Fruit fly (Drosophila melanogaster) whole organism, embryonic: Measurements from ENCODE around the gene Grip84.

Experiments used
- Antp ChIP-seq: fragments of 200-800 bp; sonication (Bioruptor generic); optimal IDR thresholded peaks from 3 replicates; lab custom pipeline; 2016; ENCODE audit warnings: missing biosample characterization, missing genetic modification characterization
- Bgb ChIP-seq: fragments of 200-800 bp; sonication (Bioruptor generic); IDR thresholded peaks from 2 replicates; pipeline ENCODE4 v1.3.6; 2022; ENCODE audit warnings: missing biosample characterization, missing genetic modification characterization; ENCODE audit not compliant: partially characterized antibody
- Blimp-1 ChIP-seq: fragments of 200-800 bp; sonication (Bioruptor generic); optimal IDR thresholded peaks from 3 replicates; lab custom pipeline; 2018; ENCODE audit warnings: missing biosample characterization, missing genetic modification characterization, mild to moderate bottlenecking, moderate library complexity, missing genetic modification reagents
- Bteb2 ChIP-seq: fragments of 200-800 bp; sonication (Bioruptor generic); optimal IDR thresholded peaks from 2 replicates; lab custom pipeline; 2016; ENCODE audit warnings: missing biosample characterization, missing genetic modification characterization
- CG10979 ChIP-seq: fragments of 200-800 bp; sonication (Bioruptor generic); optimal IDR thresholded peaks from 2 replicates; lab custom pipeline; 2018; ENCODE audit warnings: missing biosample characterization, mild to moderate bottlenecking, missing genetic modification characterization, moderate library complexity
- CG13123 ChIP-seq: fragments of 200-800 bp; sonication (Bioruptor generic); optimal IDR thresholded peaks from 2 replicates; lab custom pipeline; 2016; ENCODE audit warnings: missing biosample characterization, missing genetic modification characterization
- CG13287 ChIP-seq: fragments of 200-800 bp; sonication (Bioruptor generic); IDR thresholded peaks from 2 replicates; pipeline ENCODE4 v1.3.6; 2022; ENCODE audit warnings: missing biosample characterization, missing genetic modification characterization; ENCODE audit not compliant: partially characterized antibody
- CG13424 ChIP-seq: fragments of 200-800 bp; sonication (Bioruptor generic); optimal IDR thresholded peaks from 2 replicates; lab custom pipeline; 2019; ENCODE audit warnings: missing biosample characterization, mild to moderate bottlenecking, missing genetic modification characterization, moderate library complexity
- CG14050 ChIP-seq: fragments of 200-800 bp; sonication (Bioruptor generic); IDR thresholded peaks from 3 replicates; pipeline ENCODE4 v1.3.6; 2022; ENCODE audit warnings: missing biosample characterization, missing genetic modification characterization
- CG14860 ChIP-seq: fragments of 200-800 bp; sonication (Bioruptor generic); IDR thresholded peaks from 3 replicates; pipeline ENCODE4 v1.3.6; 2022; ENCODE audit warnings: missing biosample characterization, missing genetic modification characterization; ENCODE audit not compliant: partially characterized antibody
- CG15073 ChIP-seq: fragments of 200-800 bp; sonication (Bioruptor generic); optimal IDR thresholded peaks from 2 replicates; lab custom pipeline; 2016; ENCODE audit warnings: missing biosample characterization, missing genetic modification characterization
- CG16813 ChIP-seq: fragments of 200-800 bp; sonication (Bioruptor generic); IDR thresholded peaks from 3 replicates; pipeline ENCODE4 v1.3.6; 2022; ENCODE audit warnings: missing biosample characterization, missing genetic modification characterization; ENCODE audit not compliant: partially characterized antibody
- CG17186 ChIP-seq: fragments of 200-800 bp; sonication (Bioruptor generic); optimal IDR thresholded peaks from 3 replicates; lab custom pipeline; 2017; ENCODE audit warnings: missing biosample characterization, missing genetic modification reagents, missing genetic modification characterization
- CG31388 ChIP-seq: fragments of 200-800 bp; sonication (Bioruptor generic); optimal IDR thresholded peaks from 2 replicates; lab custom pipeline; 2016; ENCODE audit warnings: missing biosample characterization, missing genetic modification characterization
- CG32532 ChIP-seq: fragments of 200-800 bp; sonication (Bioruptor generic); IDR thresholded peaks from 2 replicates; pipeline ENCODE4 v1.3.6; 2022; ENCODE audit warnings: missing biosample characterization, missing genetic modification characterization
- CG3281 ChIP-seq: fragments of 200-800 bp; sonication (Bioruptor generic); optimal IDR thresholded peaks from 3 replicates; lab custom pipeline; 2017; ENCODE audit warnings: missing biosample characterization, mild to moderate bottlenecking, missing genetic modification characterization
- CG3407 ChIP-seq: fragments of 200-800 bp; sonication (Bioruptor generic); optimal IDR thresholded peaks from 2 replicates; lab custom pipeline; 2018; ENCODE audit warnings: missing biosample characterization, mild to moderate bottlenecking, missing genetic modification characterization
- CG3838 ChIP-seq: fragments of 200-800 bp; sonication (Bioruptor generic); optimal IDR thresholded peaks from 3 replicates; lab custom pipeline; 2016; ENCODE audit warnings: missing biosample characterization, missing genetic modification characterization
- CG6791 ChIP-seq: fragments of 200-800 bp; sonication (Bioruptor generic); IDR thresholded peaks from 3 replicates; pipeline ENCODE4 v1.3.6; 2022; ENCODE audit warnings: missing biosample characterization, missing genetic modification characterization; ENCODE audit not compliant: partially characterized antibody
- CG8924 ChIP-seq: fragments of 200-800 bp; optimal IDR thresholded peaks from 3 replicates; lab custom pipeline; 2019; ENCODE audit warnings: missing biosample characterization, mild to moderate bottlenecking, missing genetic modification characterization, moderate library complexity
- CG9215 ChIP-seq: fragments of 200-800 bp; sonication (Bioruptor generic); IDR thresholded peaks from 2 replicates; pipeline ENCODE4 v1.3.6; 2022; ENCODE audit warnings: missing biosample characterization, missing genetic modification characterization
- CTCF ChIP-seq: fragments of 200-800 bp; sonication (Bioruptor generic); optimal IDR thresholded peaks from 2 replicates; lab custom pipeline; 2017; ENCODE audit warnings: missing biosample characterization, mild to moderate bottlenecking, missing genetic modification characterization, moderate library complexity
- CoRest ChIP-seq: fragments of 200-800 bp; sonication (Bioruptor generic); optimal IDR thresholded peaks from 3 replicates; lab custom pipeline; 2018; ENCODE audit warnings: missing biosample characterization, mild to moderate bottlenecking, missing genetic modification characterization, moderate library complexity
- Dbx ChIP-seq: fragments of 200-800 bp; sonication (Bioruptor generic); IDR thresholded peaks from 3 replicates; pipeline ENCODE4 v1.3.6; 2022; ENCODE audit warnings: missing biosample characterization, missing genetic modification characterization
- HLH3B ChIP-seq: fragments of 200-800 bp; sonication (Bioruptor generic); IDR thresholded peaks from 2 replicates; pipeline ENCODE4 v1.3.6; 2022; ENCODE audit warnings: missing biosample characterization, missing genetic modification characterization
- HLH4C ChIP-seq: fragments of 200-800 bp; sonication (Bioruptor generic); IDR thresholded peaks from 3 replicates; pipeline ENCODE4 v1.3.6; 2022; ENCODE audit warnings: missing biosample characterization, missing genetic modification characterization; ENCODE audit not compliant: partially characterized antibody
- MBD-R2 ChIP-seq: fragments of 200-800 bp; sonication (Bioruptor generic); IDR thresholded peaks from 2 replicates; pipeline ENCODE4 v1.3.6; 2022; ENCODE audit warnings: missing biosample characterization, missing genetic modification characterization
- Myb ChIP-seq: fragments of 200-800 bp; sonication (Bioruptor generic); optimal IDR thresholded peaks from 2 replicates; lab custom pipeline; 2016; ENCODE audit warnings: missing biosample characterization, missing genetic modification characterization
- NC2β ChIP-seq: fragments of 200-800 bp; sonication (Bioruptor generic); optimal IDR thresholded peaks from 2 replicates; lab custom pipeline; 2016; ENCODE audit warnings: missing biosample characterization, missing genetic modification characterization
- Scr ChIP-seq: fragments of 200-800 bp; sonication (Bioruptor generic); IDR thresholded peaks from 2 replicates; pipeline ENCODE4 v1.3.6; 2022; ENCODE audit warnings: missing biosample characterization, missing genetic modification characterization; ENCODE audit not compliant: partially characterized antibody
- ato ChIP-seq: fragments of 200-800 bp; sonication (Bioruptor generic); IDR thresholded peaks from 2 replicates; pipeline ENCODE4 v1.3.6; 2022; ENCODE audit warnings: missing biosample characterization, missing genetic modification characterization; ENCODE audit not compliant: partially characterized antibody
- crp ChIP-seq, 2 experiments: fragments of 200-800 bp; sonication (Bioruptor generic); optimal IDR thresholded peaks; 2 replicates in 1 of 2; 3 replicates in 1 of 2; lab custom pipeline; 2017; ENCODE audit warnings: missing biosample characterization in 2 of 2, missing genetic modification characterization in 2 of 2, mild to moderate bottlenecking in 1 of 2, moderate library complexity in 1 of 2
- fd102C ChIP-seq: fragments of 200-800 bp; sonication (Bioruptor generic); optimal IDR thresholded peaks from 2 replicates; lab custom pipeline; 2018; ENCODE audit warnings: missing biosample characterization, mild to moderate bottlenecking, missing genetic modification characterization, moderate library complexity
- gsb ChIP-seq: fragments of 200-800 bp; sonication (Bioruptor generic); IDR thresholded peaks from 2 replicates; pipeline ENCODE4 v1.3.6; 2022; ENCODE audit warnings: missing biosample characterization, missing genetic modification characterization
- hb ChIP-seq: fragments of 200-800 bp; sonication (Bioruptor generic); IDR thresholded peaks from 3 replicates; pipeline ENCODE4 v1.3.6; 2022; ENCODE audit warnings: missing biosample characterization, missing genetic modification characterization; ENCODE audit not compliant: partially characterized antibody
- hkb ChIP-seq, 2 experiments: fragments of 200-800 bp in 1 of 2; fragments of >200 bp in 1 of 2; sonication (Bioruptor generic) in 1 of 2; IDR thresholded peaks in 1 of 2; optimal IDR thresholded peaks in 1 of 2; 2 replicates each; pipeline versions ENCODE4 v1.3.6 to Lab custom; 2017 to 2022; ENCODE audit warnings: missing biosample characterization in 1 of 2, missing genetic modification characterization in 1 of 2
- knrl ChIP-seq: fragments of 200-800 bp; sonication (Bioruptor generic); IDR thresholded peaks from 3 replicates; pipeline ENCODE4 v1.3.6; 2022; ENCODE audit warnings: missing biosample characterization, missing genetic modification characterization; ENCODE audit not compliant: partially characterized antibody
- lbe ChIP-seq: fragments of 200-800 bp; sonication (Bioruptor generic); optimal IDR thresholded peaks from 2 replicates; lab custom pipeline; 2016; ENCODE audit warnings: missing biosample characterization, mild to moderate bottlenecking, missing genetic modification characterization
- lmd ChIP-seq: fragments of 200-800 bp; sonication (Bioruptor generic); IDR thresholded peaks from 2 replicates; pipeline ENCODE4 v1.3.6; 2022; ENCODE audit warnings: missing biosample characterization, missing genetic modification characterization
- mirr ChIP-seq: fragments of 200-800 bp; sonication (Bioruptor generic); optimal IDR thresholded peaks from 3 replicates; lab custom pipeline; 2018; ENCODE audit warnings: missing biosample characterization, mild to moderate bottlenecking, missing genetic modification characterization
- mld ChIP-seq: fragments of 200-800 bp; sonication (Bioruptor generic); IDR thresholded peaks from 3 replicates; pipeline ENCODE4 v1.3.6; 2022; ENCODE audit warnings: missing biosample characterization, missing genetic modification characterization; ENCODE audit not compliant: partially characterized antibody
- otp ChIP-seq: fragments of 200-800 bp; sonication (Bioruptor generic); IDR thresholded peaks from 3 replicates; pipeline ENCODE4, ENCODE4 v1.3.6; 2022; ENCODE audit warnings: missing biosample characterization, missing genetic modification characterization
- pan ChIP-seq, 4 experiments: fragments of >200 bp in 3 of 4; fragments of 200-800 bp in 1 of 4; sonication (Bioruptor generic) in 1 of 4; optimal IDR thresholded peaks in 3 of 4; IDR thresholded peaks in 1 of 4; 2 replicates each; pipeline versions ENCODE4 v1.3.6 to Lab custom; 2017 to 2022; ENCODE audit warnings: missing biosample characterization in 2 of 4, missing genetic modification characterization in 2 of 4, mixed read lengths in 1 of 4
- pita ChIP-seq: fragments of 200-800 bp; sonication (Bioruptor generic); optimal IDR thresholded peaks from 2 replicates; lab custom pipeline; 2017; ENCODE audit warnings: missing biosample characterization, mild to moderate bottlenecking, missing genetic modification characterization
- pzg ChIP-seq: fragments of 200-800 bp; sonication (Bioruptor generic); optimal IDR thresholded peaks from 3 replicates; lab custom pipeline; 2018; ENCODE audit warnings: missing biosample characterization, mild to moderate bottlenecking, missing genetic modification characterization, moderate library complexity
- schlank ChIP-seq: fragments of 200-800 bp; sonication (Bioruptor generic); optimal IDR thresholded peaks from 2 replicates; lab custom pipeline; 2018; ENCODE audit warnings: missing biosample characterization, mild to moderate bottlenecking, missing genetic modification characterization
- sna ChIP-seq: fragments of 200-800 bp; sonication (Bioruptor generic); IDR thresholded peaks from 2 replicates; pipeline ENCODE4 v1.3.6; 2022; ENCODE audit warnings: missing biosample characterization, missing genetic modification characterization; ENCODE audit not compliant: partially characterized antibody
- vnd ChIP-seq: fragments of 200-800 bp; sonication (Bioruptor generic); IDR thresholded peaks from 3 replicates; pipeline ENCODE4 v1.3.6; 2022; ENCODE audit warnings: missing biosample characterization, missing genetic modification characterization; ENCODE audit not compliant: partially characterized antibody

Gene Grip84

DNA sequence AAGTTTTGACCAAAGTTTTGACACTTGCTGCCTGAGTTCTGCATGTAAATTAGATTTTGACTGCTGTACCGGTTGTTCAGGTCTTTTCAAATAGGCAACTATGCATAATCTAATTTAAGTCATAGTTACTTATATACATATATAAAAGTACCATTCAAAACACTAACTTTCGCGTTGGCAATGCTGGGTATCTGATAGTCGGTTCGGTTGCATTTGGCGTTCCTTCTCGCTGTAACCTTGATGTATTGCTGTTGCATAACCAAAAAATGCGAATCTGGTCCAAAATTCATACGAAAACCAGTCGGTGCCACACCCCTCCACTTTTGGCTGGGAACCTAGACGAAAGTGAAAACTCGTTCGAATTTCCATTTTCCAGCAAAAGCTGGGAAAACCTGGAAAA lies 17.2 kb upstream of the Grip84 start:
- peak; percentile 51; the same call in 2 of the 3 replicates for TF ChIP-seq vnd (GFP tag; lab: Robert Waterston, UW)
- TF ChIP-seq CG6791 (GFP tag; lab: Robert Waterston, UW) = 0 out of 3 replicates have a peak, but pooled peaks have one; percentile 35
- TF ChIP-seq Antp (GFP tag; lab: Kevin White, UChicago) = no peak
- no peak for TF ChIP-seq pzg (GFP tag; lab: Kevin White, UChicago)
- no peak for TF ChIP-seq Blimp-1 (GFP tag; lab: Kevin White, UChicago)
- no peak for TF ChIP-seq gsb (GFP tag; lab: Robert Waterston, UW)
- no peak for TF ChIP-seq CG32532
- TF ChIP-seq CG14050 (GFP tag; lab: Robert Waterston, UW) = no peak
- no peak for TF ChIP-seq fd102C
- TF ChIP-seq HLH4C (GFP tag; lab: Robert Waterston, UW) = peak; percentile 65
- TF ChIP-seq CG14860 (GFP tag; lab: Robert Waterston, UW) = peak; percentile 49; the same call in 1 of the 3 replicates
- TF ChIP-seq Bteb2 = no peak
- no peak for TF ChIP-seq lbe
- no peak for TF ChIP-seq HLH3B (GFP tag; lab: Robert Waterston, UW)
- no peak for TF ChIP-seq Dbx
- no peak for TF ChIP-seq CTCF (GFP tag; lab: Kevin White, UChicago)
- TF ChIP-seq CG3407 = no peak
- no peak for TF ChIP-seq hkb (optimal IDR thresholded peaks at IDR 0.05; lab: Kevin White, UChicago)
- TF ChIP-seq hkb (GFP tag; IDR thresholded peaks at IDR 0.05; lab: Robert Waterston, UW) = no peak
- TF ChIP-seq CG3281 (GFP tag; lab: Kevin White, UChicago) = no peak
- no peak for TF ChIP-seq knrl (GFP tag; lab: Robert Waterston, UW)
- no peak for TF ChIP-seq ato (GFP tag; lab: Robert Waterston, UW)
- TF ChIP-seq otp = no peak
- TF ChIP-seq CG3838 (GFP tag; lab: Kevin White, UChicago) = no peak
- TF ChIP-seq mld (GFP tag; lab: Robert Waterston, UW) = 0 out of 3 replicates have a peak, but pooled peaks have one; percentile 24
- no peak for TF ChIP-seq CG10979
- no peak for TF ChIP-seq schlank (tag; lab: Kevin White, UChicago)
- no peak for TF ChIP-seq CG13424 (tag; lab: Kevin White, UChicago)
- TF ChIP-seq NC2β (GFP tag; lab: Kevin White, UChicago) = no peak
- no peak for TF ChIP-seq mirr (GFP tag; lab: Kevin White, UChicago)
- no peak for TF ChIP-seq hb (GFP tag; lab: Robert Waterston, UW)
- peak; percentile 47; the same call in 1 of the 2 replicates for TF ChIP-seq sna
- TF ChIP-seq CG31388 = no peak
- no peak for TF ChIP-seq CG13123 (GFP tag; lab: Kevin White, UChicago)
- peak; percentile 53; the same call in 1 of the 3 replicates for TF ChIP-seq CG16813 (GFP tag; lab: Robert Waterston, UW)
- TF ChIP-seq MBD-R2 (GFP tag; lab: Robert Waterston, UW) = no peak
- TF ChIP-seq CG13287 = no peak
- no peak for TF ChIP-seq CG17186 (GFP tag; lab: Kevin White, UChicago)
- no peak for TF ChIP-seq pita (GFP tag; lab: Kevin White, UChicago)
- no peak for TF ChIP-seq lmd (GFP tag; lab: Robert Waterston, UW)
- TF ChIP-seq Bgb (GFP tag; lab: Robert Waterston, UW) = peak; percentile 33; the same call in 1 of the 2 replicates
- no peak for TF ChIP-seq CoRest (tag; lab: Kevin White, UChicago)
- TF ChIP-seq CG15073 = no peak
- no peak for TF ChIP-seq pan (optimal IDR thresholded peaks at IDR 0.05; lab: Kevin White, UChicago)
- no peak for TF ChIP-seq pan (GFP tag; optimal IDR thresholded peaks at IDR 0.05 in 1 of 2, IDR thresholded peaks at IDR 0.05 in 1 of 2)
- TF ChIP-seq CG8924 (tag; lab: Kevin White, UChicago) = no peak
- TF ChIP-seq CG9215 (GFP tag; lab: Robert Waterston, UW) = no peak
- TF ChIP-seq Scr (GFP tag; lab: Robert Waterston, UW) = peak; percentile 35; the same call in 1 of the 2 replicates
- no peak for TF ChIP-seq crp (GFP tag; optimal IDR thresholded peaks at IDR 0.05; lab: Kevin White, UChicago)
- TF ChIP-seq Myb (GFP tag; lab: Kevin White, UChicago) = no peak
